Fruit fly (Drosophila melanogaster): ENCODE data around the gene Ude.

Ude gene

dm6 chr3R:24833652-24834051 is 34.2 kb upstream of the Ude start, which contains the start of gene sosie:
TSS of gene sosie (plus strand) at chr3R:24833952.
- no peak for TF ChIP-seq kni (GFP tag; optimal IDR thresholded peaks at IDR 0.05)
- no peak for TF ChIP-seq Hmr (GFP tag; optimal IDR thresholded peaks at IDR 0.05)
- no peak for TF ChIP-seq Dref (GFP tag; IDR thresholded peaks at IDR 0.05)
- no peak for TF ChIP-seq CG17361 (GFP tag; IDR thresholded peaks at IDR 0.05)
- TF ChIP-seq CG33213 (GFP tag; optimal IDR thresholded peaks at IDR 0.05) = no peak
- TF ChIP-seq Dek (tag; optimal IDR thresholded peaks at IDR 0.05) = no peak
- TF ChIP-seq ab (GFP tag; optimal IDR thresholded peaks at IDR 0.05) = no peak
- no peak for TF ChIP-seq CG6813 (GFP tag; optimal IDR thresholded peaks at IDR 0.05)

- TF ChIP-seq MBD-R2 (GFP tag; IDR thresholded peaks at IDR 0.05) (peak; percentile 82), oc (tag; optimal IDR thresholded peaks at IDR 0.05) (peak; percentile 76), kni (GFP tag; optimal IDR thresholded peaks at IDR 0.05) (no peak), slp2 (GFP tag; optimal IDR thresholded peaks at IDR 0.05) (no peak), ken (GFP tag; IDR thresholded peaks at IDR 0.05) (peak; percentile 57; the same call in 2 of the 3 replicates), Blimp-1 (GFP tag; optimal IDR thresholded peaks at IDR 0.05) (no peak), cwo (GFP tag; optimal IDR thresholded peaks at IDR 0.05) (no peak), Vsx1 (GFP tag; optimal IDR thresholded peaks at IDR 0.05) (no peak), zen (tag; optimal IDR thresholded peaks at IDR 0.05) (peak; percentile 93), CG1602 (GFP tag; optimal IDR thresholded peaks at IDR 0.05) (peak; percentile 48), cas (GFP tag; IDR thresholded peaks at IDR 0.05) (no peak), CG14710 (tag; optimal IDR thresholded peaks at IDR 0.05) (peak; percentile 81), ara (GFP tag; IDR thresholded peaks at IDR 0.05) (no peak), CG8478 (optimal IDR thresholded peaks at IDR 0.05) (no peak), wdn (GFP tag; IDR thresholded peaks at IDR 0.05) (0 out of 2 replicates have a peak, but pooled peaks have one; percentile 19), Ets65A (GFP tag) (peak; percentile 87), sens (GFP tag) (peak; percentile 81), CG6813 (GFP tag; optimal IDR thresholded peaks at IDR 0.05) (no peak), CG15011 (GFP tag; optimal IDR thresholded peaks at IDR 0.05) (no peak), CG33213 (GFP tag; optimal IDR thresholded peaks at IDR 0.05) (no peak), bsh (GFP tag; optimal IDR thresholded peaks at IDR 0.05) (no peak), gce (GFP tag; IDR thresholded peaks at IDR 0.05) (no peak), Pdp1 (GFP tag; optimal IDR thresholded peaks at IDR 0.05) (no peak), gsb-n (tag; optimal IDR thresholded peaks at IDR 0.05) (no peak), Gug (GFP tag; IDR thresholded peaks at IDR 0.05) (no peak; the same call in 3 of the 4 replicates), CG42726 (GFP tag; IDR thresholded peaks at IDR 0.05; ENCODE audit: partially characterized antibody) (no peak), CG10366 (GFP tag; IDR thresholded peaks at IDR 0.05) (peak; percentile 49; the same call in 1 of the 2 replicates), da (GFP tag; optimal IDR thresholded peaks at IDR 0.05) (no peak), CG17612 (GFP tag; IDR thresholded peaks at IDR 0.05) (no peak), Lim3 (GFP tag; IDR thresholded peaks at IDR 0.05) (no peak), ranshi (GFP tag; IDR thresholded peaks at IDR 0.05) (no peak), E2f1 (GFP tag; IDR thresholded peaks at IDR 0.05) (no peak), Kr (GFP tag; optimal IDR thresholded peaks at IDR 0.05) (no peak), CG11696 (GFP tag; IDR thresholded peaks at IDR 0.05) (no peak), CG12659 (GFP tag; optimal IDR thresholded peaks at IDR 0.05) (peak; percentile 68), CG16815 (GFP tag; optimal IDR thresholded peaks at IDR 0.05) (no peak), tll (GFP tag; optimal IDR thresholded peaks at IDR 0.05) (peak in 1 of 2 experiments; percentile 28), grau (tag; optimal IDR thresholded peaks at IDR 0.05) (no peak), BtbVII (GFP tag; optimal IDR thresholded peaks at IDR 0.05) (no peak), CG12104 (GFP tag; optimal IDR thresholded peaks at IDR 0.05) (peak; percentile 0), Fer2 (tag; optimal IDR thresholded peaks at IDR 0.05) (peak; percentile 39), CG9932 (GFP tag; IDR thresholded peaks at IDR 0.05) (peak; percentile 78), gsb (GFP tag; IDR thresholded peaks at IDR 0.05) (no peak), CG5245 (GFP tag; optimal IDR thresholded peaks at IDR 0.05) (no peak)
These were observed 30.5 kb upstream of the Ude start, which contains the start of the genes Kaz and CG43273 for dm6 chr3R:24829887-24830351. TSS of gene Kaz (minus strand) at chr3R:24829959. TSS of gene CG43273 (plus strand) at chr3R:24830301.

Measured in whole organism, embryonic.